Worm (Caenorhabditis elegans) whole organism, L3 larva: ENCODE measurements around the gene catp-4.

ENCODE experiments used
- R02D3.7 ChIP-seq: fragments of 150-350 bp; optimal IDR thresholded peaks from 2 replicates; lab custom pipeline; 2014; ENCODE audit warnings: missing biosample characterization, missing genetic modification characterization
- aly-2 ChIP-seq: fragments of 150-350 bp; optimal IDR thresholded peaks from 2 replicates; lab custom pipeline; 2014; ENCODE audit warnings: missing biosample characterization, missing genetic modification characterization
- ama-1 ChIP-seq: fragments of 150-350 bp; optimal IDR thresholded peaks from 2 replicates; lab custom pipeline; 2018
- ceh-16 ChIP-seq: sonication (generic microtip); optimal IDR thresholded peaks from 2 replicates; lab custom pipeline; 2017; ENCODE audit warnings: missing biosample characterization, missing genetic modification characterization
- ceh-28 ChIP-seq: fragments of 150-350 bp; optimal IDR thresholded peaks from 2 replicates; lab custom pipeline; 2014; ENCODE audit warnings: missing biosample characterization, missing genetic modification reagents, missing genetic modification characterization
- ceh-82 ChIP-seq: fragments of 150-350 bp; optimal IDR thresholded peaks from 2 replicates; lab custom pipeline; 2014; ENCODE audit warnings: missing biosample characterization, missing genetic modification characterization
- ceh-9 ChIP-seq: sonication (generic microtip); optimal IDR thresholded peaks from 2 replicates; lab custom pipeline; 2018; ENCODE audit warnings: missing biosample characterization, missing genetic modification characterization
- daf-12 ChIP-seq: fragments of 150-350 bp; optimal IDR thresholded peaks from 2 replicates; lab custom pipeline; 2014; ENCODE audit warnings: missing biosample characterization, missing genetic modification reagents, missing genetic modification characterization
- egl-5 ChIP-seq: fragments of 150-350 bp; optimal IDR thresholded peaks from 2 replicates; lab custom pipeline; 2017; ENCODE audit warnings: missing biosample characterization, missing genetic modification reagents, missing genetic modification characterization, inconsistent platforms
- elt-3 ChIP-seq, 3 experiments: fragments of 150-350 bp in 1 of 3; sonication (generic microtip) in 2 of 3; optimal IDR thresholded peaks; 2 replicates in 2 of 3; 4 replicates in 1 of 3; lab custom pipeline; 2014 to 2017; ENCODE audit warnings: missing biosample characterization in 3 of 3, missing genetic modification characterization in 3 of 3
- eor-1 ChIP-seq, 2 experiments: fragments of 150-350 bp; optimal IDR thresholded peaks; 2 replicates each; lab custom pipeline; 2014 to 2018; ENCODE audit warnings: missing biosample characterization in 2 of 2, missing genetic modification characterization in 2 of 2
- fkh-2 ChIP-seq: fragments of 150-350 bp; optimal IDR thresholded peaks from 2 replicates; lab custom pipeline; 2014; ENCODE audit warnings: missing biosample characterization, missing genetic modification reagents, missing genetic modification characterization
- fos-1 ChIP-seq: fragments of 150-350 bp; optimal IDR thresholded peaks from 2 replicates; lab custom pipeline; 2014; ENCODE audit warnings: missing biosample characterization, missing genetic modification characterization
- hmg-11 ChIP-seq: sonication (generic microtip); optimal IDR thresholded peaks from 2 replicates; lab custom pipeline; 2016; ENCODE audit warnings: missing genetic modification characterization, missing compliant biosample characterization
- lin-15B ChIP-seq: fragments of 150-350 bp; optimal IDR thresholded peaks from 2 replicates; lab custom pipeline; 2014; ENCODE audit warnings: missing biosample characterization, missing genetic modification characterization
- lin-39 ChIP-seq: fragments of 150-350 bp; optimal IDR thresholded peaks from 2 replicates; lab custom pipeline; 2018; ENCODE audit warnings: missing biosample characterization, missing genetic modification reagents, missing genetic modification characterization
- lsy-12 ChIP-seq: sonication (generic microtip); optimal IDR thresholded peaks from 2 replicates; lab custom pipeline; 2016; ENCODE audit warnings: mild to moderate bottlenecking, missing genetic modification characterization, missing compliant biosample characterization
- mdl-1 ChIP-seq: fragments of 150-350 bp; optimal IDR thresholded peaks from 2 replicates; lab custom pipeline; 2014; ENCODE audit warnings: missing biosample characterization, missing genetic modification characterization
- mml-1 ChIP-seq: fragments of 150-350 bp; sonication (generic microtip); optimal IDR thresholded peaks from 3 replicates; lab custom pipeline; 2014; ENCODE audit warnings: missing biosample characterization, missing genetic modification characterization
- nfya-1 ChIP-seq: sonication (generic microtip); optimal IDR thresholded peaks from 2 replicates; lab custom pipeline; 2017; ENCODE audit warnings: missing genetic modification characterization, mild to moderate bottlenecking, missing compliant biosample characterization, antibody characterized with exemption, moderate library complexity; ENCODE audit not compliant: insufficient read depth
- nhr-11 ChIP-seq: fragments of 150-350 bp; optimal IDR thresholded peaks from 2 replicates; lab custom pipeline; 2014; ENCODE audit warnings: missing biosample characterization, missing genetic modification characterization
- nhr-12 ChIP-seq: fragments of 150-350 bp; optimal IDR thresholded peaks from 2 replicates; lab custom pipeline; 2014; ENCODE audit warnings: missing biosample characterization, missing genetic modification characterization
- nhr-237 ChIP-seq: fragments of 150-350 bp; optimal IDR thresholded peaks from 2 replicates; lab custom pipeline; 2014; ENCODE audit warnings: missing biosample characterization, missing genetic modification characterization
- nhr-25 ChIP-seq: sonication (generic microtip); optimal IDR thresholded peaks from 2 replicates; lab custom pipeline; 2017; ENCODE audit warnings: missing biosample characterization, missing genetic modification characterization
- nhr-43 ChIP-seq: sonication (generic microtip); optimal IDR thresholded peaks from 2 replicates; lab custom pipeline; 2016; ENCODE audit warnings: mild to moderate bottlenecking, missing genetic modification characterization, missing compliant biosample characterization; ENCODE audit not compliant: poor library complexity, severe bottlenecking
- nhr-67 ChIP-seq: fragments of 150-350 bp; optimal IDR thresholded peaks from 2 replicates; lab custom pipeline; 2014; ENCODE audit warnings: missing biosample characterization, missing genetic modification characterization
- nhr-76 ChIP-seq: fragments of 150-350 bp; sonication (generic microtip); optimal IDR thresholded peaks from 5 replicates; lab custom pipeline; 2014; ENCODE audit warnings: missing biosample characterization, missing genetic modification characterization
- pha-4 ChIP-seq: fragments of 150-350 bp; optimal IDR thresholded peaks from 2 replicates; lab custom pipeline; 2014; ENCODE audit warnings: missing biosample characterization, missing genetic modification reagents, missing genetic modification characterization
- pqm-1 ChIP-seq: fragments of 150-350 bp; optimal IDR thresholded peaks from 2 replicates; lab custom pipeline; 2017; ENCODE audit warnings: missing biosample characterization, missing genetic modification characterization, inconsistent platforms
- sea-2 ChIP-seq: fragments of 150-350 bp; sonication (generic microtip); optimal IDR thresholded peaks from 4 replicates; lab custom pipeline; 2014; ENCODE audit warnings: missing biosample characterization, missing genetic modification reagents, missing genetic modification characterization
- skn-1 ChIP-seq: fragments of 150-350 bp; optimal IDR thresholded peaks from 2 replicates; lab custom pipeline; 2014; ENCODE audit warnings: missing biosample characterization, missing genetic modification characterization
- snpc-4 ChIP-seq: fragments of 150-350 bp; optimal IDR thresholded peaks from 2 replicates; lab custom pipeline; 2014; ENCODE audit warnings: missing biosample characterization, missing genetic modification characterization
- tbx-2 ChIP-seq: sonication (generic microtip); optimal IDR thresholded peaks from 2 replicates; lab custom pipeline; 2016; ENCODE audit warnings: mild to moderate bottlenecking, missing genetic modification characterization, missing compliant biosample characterization
- unc-62 ChIP-seq: fragments of 150-350 bp; sonication (generic microtip); optimal IDR thresholded peaks from 4 replicates; lab custom pipeline; 2014; ENCODE audit warnings: missing biosample characterization, missing genetic modification reagents, missing genetic modification characterization
- ztf-11 ChIP-seq: fragments of 150-350 bp; optimal IDR thresholded peaks from 2 replicates; lab custom pipeline; 2014; ENCODE audit warnings: missing biosample characterization, missing genetic modification characterization

Gene catp-4

ce11 chrII:14632823-14633222 is 39.4 kb downstream of the catp-4 start, which contains the start of gene C38C6.3:
C38C6.3 (plus strand) TSS chrII:14633123.
- TF ChIP-seq ztf-11 (tag; lab: Kevin White, UChicago) (no peak), mdl-1 (no peak), daf-12 (tag; lab: Kevin White, UChicago) (no peak), nhr-11 (tag; lab: Kevin White, UChicago) (no peak)
- TF ChIP-seq, all 47 proteins: peak for 0

DNA sequence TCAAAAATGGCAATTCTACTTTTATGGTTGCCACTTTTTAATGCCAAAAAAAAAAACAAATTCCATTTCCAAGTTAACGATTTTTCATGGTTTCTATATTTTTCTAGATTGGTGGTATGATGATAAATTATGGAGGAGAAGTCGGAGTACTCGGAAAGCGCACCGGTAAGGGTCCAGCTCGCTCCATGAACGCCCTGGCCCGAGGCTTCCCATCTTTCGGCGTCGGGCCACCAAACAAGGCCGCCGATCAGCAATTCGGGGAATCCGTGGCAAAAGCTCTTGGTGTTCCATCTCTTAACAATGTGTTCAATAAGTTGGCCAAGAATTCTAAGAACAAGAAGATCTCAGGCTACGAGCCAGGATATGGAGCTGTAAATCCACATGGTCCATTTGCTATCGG is 40.7 kb downstream of the catp-4 start:
- TF ChIP-seq ceh-16 (tag; lab: Kevin White, UChicago), result no peak
- TF ChIP-seq sea-2, result no peak
- TF ChIP-seq R02D3.7, result no peak
- TF ChIP-seq egl-5, result no peak
- no peak for TF ChIP-seq nhr-11 (tag; lab: Kevin White, UChicago)
- no peak for TF ChIP-seq ama-1 (lab: Kevin White, UChicago)
- TF ChIP-seq mml-1 (tag; lab: Kevin White, UChicago), result no peak
- no peak for TF ChIP-seq nhr-25 (tag; lab: Kevin White, UChicago)
- no peak for TF ChIP-seq fkh-2
- TF ChIP-seq snpc-4 (tag; lab: Kevin White, UChicago), result no peak
- no peak for TF ChIP-seq ceh-28 (tag; lab: Kevin White, UChicago)
- TF ChIP-seq nhr-67, result no peak
- no peak for TF ChIP-seq daf-12 (tag; lab: Kevin White, UChicago)
- TF ChIP-seq mdl-1, result no peak
- no peak for TF ChIP-seq lin-39
- TF ChIP-seq, all 47 proteins: peak for 0

- peak; percentile 1 for TF ChIP-seq skn-1 (tag; lab: Kevin White, UChicago)
- TF ChIP-seq lin-15B (tag; lab: Kevin White, UChicago), result peak; percentile 12
- peak; percentile 79 for TF ChIP-seq lin-39
- TF ChIP-seq pha-4, result no peak
- TF ChIP-seq nhr-43 (tag; lab: Kevin White, UChicago), result peak; percentile 77
- TF ChIP-seq nfya-1 (tag; lab: Kevin White, UChicago), result peak; percentile 32
- no peak for TF ChIP-seq sea-2
- peak; percentile 54 for TF ChIP-seq hmg-11 (tag; lab: Kevin White, UChicago)
- peak; percentile 74 for TF ChIP-seq snpc-4 (tag; lab: Kevin White, UChicago)
- TF ChIP-seq nhr-237 (tag; lab: Kevin White, UChicago), result no peak
These were observed 41.8 kb downstream of the catp-4 start for ce11 chrII:14635179-14635578.

DNA sequence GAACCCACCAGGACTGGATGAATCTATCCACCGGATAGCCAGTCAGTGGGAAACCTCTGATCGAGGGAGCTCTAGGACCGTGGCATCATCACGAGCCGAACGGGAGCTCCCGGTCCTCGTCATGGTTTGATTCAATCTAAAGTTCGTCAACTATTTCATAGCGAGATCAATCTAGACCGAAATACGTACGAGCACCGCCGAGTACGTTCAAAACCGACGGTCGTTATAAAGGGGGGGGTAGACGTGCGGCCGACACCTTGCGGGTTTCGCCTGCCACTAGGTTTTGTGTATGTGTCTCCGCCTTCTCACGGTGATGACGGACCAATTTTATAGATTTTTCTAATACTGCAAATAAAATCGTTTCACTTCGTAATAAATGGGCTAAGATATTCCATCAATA is 42.5 kb downstream of the catp-4 start:
- TF ChIP-seq snpc-4 (tag; lab: Kevin White, UChicago), result peak; percentile 50

- TF ChIP-seq nhr-12 (tag; lab: Kevin White, UChicago) (no peak), nhr-67 (no peak), elt-3 (tag; optimal IDR thresholded peaks at IDR 0.05; lab: Kevin White, UChicago) (no peak), ceh-28 (tag; lab: Kevin White, UChicago) (no peak), hmg-11 (tag; lab: Kevin White, UChicago) (no peak), fkh-2 (no peak), pha-4 (no peak), nhr-76 (tag; lab: Kevin White, UChicago) (no peak), pqm-1 (no peak), ceh-9 (no peak), lsy-12 (tag; lab: Kevin White, UChicago) (no peak), nhr-11 (tag; lab: Kevin White, UChicago) (no peak), ceh-82 (tag; lab: Kevin White, UChicago) (no peak)
These were observed 43.4 kb downstream of the catp-4 start, which contains the start of gene sre-13 for ce11 chrII:14636737-14637136. sre-13 (minus strand) TSS chrII:14636837.

ce11 chrII:14641387-14641786 is 48.0 kb downstream of the catp-4 start:
- TF ChIP-seq snpc-4 (tag; lab: Kevin White, UChicago), result peak; percentile 74

- TF ChIP-seq ztf-11 (tag; lab: Kevin White, UChicago) (no peak), egl-5 (no peak), nfya-1 (tag; lab: Kevin White, UChicago) (no peak), unc-62 (GFP tag; lab: Kevin White, UChicago) (no peak), hmg-11 (tag; lab: Kevin White, UChicago) (no peak), eor-1 (tag; optimal IDR thresholded peaks at IDR 0.05; lab: Kevin White, UChicago) (no peak), nhr-76 (tag; lab: Kevin White, UChicago) (no peak), lsy-12 (tag; lab: Kevin White, UChicago) (no peak), snpc-4 (tag; lab: Kevin White, UChicago) (no peak), pha-4 (no peak), sea-2 (no peak), aly-2 (no peak), tbx-2 (tag; lab: Kevin White, UChicago) (no peak), ceh-16 (tag; lab: Kevin White, UChicago) (no peak), fos-1 (tag; lab: Kevin White, UChicago) (no peak)
These were observed 50.6 kb downstream of the catp-4 start, which contains the start of gene atgp-2 for ce11 chrII:14643983-14644382. atgp-2 (minus strand) TSS chrII:14644083.
